Worm (Caenorhabditis elegans) whole organism, L4/young adult: ENCODE data around the gene F26C11.4.

Source experiments
- W03F9.2 ChIP-seq: fragments of 150-350 bp; optimal IDR thresholded peaks from 2 replicates; lab custom pipeline; 2014; ENCODE audit warnings: missing biosample characterization, missing genetic modification characterization
- dao-5 ChIP-seq: sonication (generic microtip); optimal IDR thresholded peaks from 2 replicates; lab custom pipeline; 2016; ENCODE audit warnings: missing genotype, missing genetic modification characterization, moderate library complexity, missing compliant biosample characterization
- him-1 ChIP-seq: sonication (generic microtip); optimal IDR thresholded peaks from 2 replicates; lab custom pipeline; 2016; ENCODE audit warnings: missing genotype, missing genetic modification reagents, missing genetic modification characterization, missing compliant biosample characterization

ce11 chrII:9868207-9868606, 47.9 kb downstream of the F26C11.4 start:
- TF ChIP-seq W03F9.2 (tag; lab: Kevin White, UChicago) = no peak
- TF ChIP-seq him-1 (tag; lab: Kevin White, UChicago) = no peak
- no peak for TF ChIP-seq dao-5
